Worm (Caenorhabditis elegans) whole organism, late embryonic: ENCODE results near the gene tyr-2.

Source experiments
- dve-1 ChIP-seq: sonication (generic microtip); optimal IDR thresholded peaks from 2 replicates; lab custom pipeline; 2017; ENCODE audit warnings: antibody characterized with exemption, mild to moderate bottlenecking, missing genetic modification characterization, missing compliant biosample characterization
- gmeb-2 ChIP-seq: sonication (generic microtip); optimal IDR thresholded peaks from 2 replicates; lab custom pipeline; 2016; ENCODE audit warnings: missing genetic modification characterization, inconsistent platforms, missing compliant biosample characterization
- nfya-1 ChIP-seq: sonication (generic microtip); optimal IDR thresholded peaks from 2 replicates; lab custom pipeline; 2017; ENCODE audit warnings: missing genetic modification characterization, mild to moderate bottlenecking, missing compliant biosample characterization, antibody characterized with exemption, moderate library complexity

ce11 chrIII:13722387-13723122, 21.5 kb upstream of the tyr-2 start:
- TF ChIP-seq nfya-1 (tag; lab: Kevin White, UChicago) (no peak), gmeb-2 (tag; lab: Kevin White, UChicago) (no peak), dve-1 (no peak)
